Worm (Caenorhabditis elegans) whole organism, L4 larva: Measurements from ENCODE around the gene skr-21.

Experiments used
- F49E8.2 ChIP-seq: sonication (generic microtip); optimal IDR thresholded peaks from 2 replicates; lab custom pipeline; 2016; ENCODE audit warnings: missing compliant biosample characterization, mild to moderate bottlenecking, missing genetic modification characterization, borderline replicate concordance
- Y48G9A.11 ChIP-seq: fragments of 200-800 bp; sonication (Bioruptor generic); IDR thresholded peaks from 2 replicates; pipeline ENCODE4 v1.3.6; 2022; ENCODE audit warnings: missing genetic modification reagents, missing genetic modification characterization, missing compliant biosample characterization
- aly-2 ChIP-seq: sonication (generic microtip); optimal IDR thresholded peaks from 2 replicates; lab custom pipeline; 2018; ENCODE audit warnings: missing biosample characterization, missing genetic modification characterization
- daf-8 ChIP-seq: fragments of 200-800 bp; sonication (Bioruptor generic); IDR thresholded peaks from 2 replicates; pipeline ENCODE4 v1.3.6; 2022; ENCODE audit warnings: missing genetic modification characterization, missing compliant biosample characterization
- dmd-6 ChIP-seq: fragments of 200-800 bp; sonication (Bioruptor generic); IDR thresholded peaks from 2 replicates; pipeline ENCODE4 v1.3.6; 2022; ENCODE audit warnings: missing genetic modification reagents, missing genetic modification characterization, missing compliant biosample characterization
- duxl-1 ChIP-seq: sonication (generic microtip); optimal IDR thresholded peaks from 2 replicates; lab custom pipeline; 2016; ENCODE audit warnings: mild to moderate bottlenecking, missing genetic modification characterization, moderate library complexity, missing compliant biosample characterization; ENCODE audit not compliant: poor library complexity
- hlh-30 ChIP-seq: sonication (generic microtip); optimal IDR thresholded peaks from 2 replicates; lab custom pipeline; 2017; ENCODE audit warnings: antibody characterized with exemption, mild to moderate bottlenecking, missing genetic modification characterization, missing compliant biosample characterization; ENCODE audit not compliant: insufficient read depth
- lin-15B ChIP-seq: fragments of 150-350 bp; sonication (generic microtip); optimal IDR thresholded peaks from 3 replicates; lab custom pipeline; 2014; ENCODE audit warnings: missing biosample characterization, missing genetic modification characterization
- nhr-28 ChIP-seq: fragments of 150-350 bp; optimal IDR thresholded peaks from 2 replicates; lab custom pipeline; 2014; ENCODE audit warnings: missing biosample characterization, missing genetic modification characterization
- nhr-42 ChIP-seq: fragments of 200-800 bp; sonication (Bioruptor generic); IDR thresholded peaks from 2 replicates; pipeline ENCODE4 v1.3.6; 2022; ENCODE audit warnings: missing genetic modification characterization, missing compliant biosample characterization
- nhr-77 ChIP-seq: fragments of 150-350 bp; optimal IDR thresholded peaks from 2 replicates; lab custom pipeline; 2014; ENCODE audit warnings: missing biosample characterization, missing genetic modification characterization
- snpc-4 ChIP-seq: fragments of 150-350 bp; optimal IDR thresholded peaks from 2 replicates; lab custom pipeline; 2014; ENCODE audit warnings: missing biosample characterization, missing genetic modification characterization

DNA sequence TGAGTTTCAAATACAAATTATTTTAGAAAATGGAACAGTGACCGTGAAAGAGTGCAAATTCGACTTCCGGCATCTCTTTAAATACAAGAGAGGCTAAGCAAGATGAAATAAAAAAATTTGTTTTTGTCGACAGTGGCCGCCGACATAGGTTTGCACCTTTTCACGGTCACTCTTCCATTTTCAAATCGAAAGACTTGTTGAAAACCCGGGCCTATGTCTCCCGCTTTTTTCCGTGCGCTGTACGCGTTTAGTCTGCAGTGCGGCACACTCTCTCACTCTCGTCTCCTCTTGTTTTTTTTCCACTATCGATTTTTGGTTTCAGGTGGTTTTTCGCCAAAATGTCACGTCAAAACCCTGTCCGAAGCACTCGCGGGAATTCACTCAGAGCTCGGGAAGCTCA, 18.6 kb upstream of the skr-21 start, which contains the start of gene hpl-1:
- no peak for TF ChIP-seq dmd-6
- TF ChIP-seq Y48G9A.11 (GFP tag; lab: Robert Waterston, UW), result no peak
- TF ChIP-seq aly-2 (tag; lab: Kevin White, UChicago), result no peak
- TF ChIP-seq lin-15B (tag; lab: Kevin White, UChicago), result no peak
- no peak for TF ChIP-seq hlh-30 (tag; lab: Kevin White, UChicago)
- no peak for TF ChIP-seq duxl-1
- TF ChIP-seq nhr-77 (tag; lab: Kevin White, UChicago), result no peak
- no peak for TF ChIP-seq F49E8.2 (tag; lab: Kevin White, UChicago)
- no peak for TF ChIP-seq daf-8
- TF ChIP-seq snpc-4, result no peak
- no peak for TF ChIP-seq nhr-42 (GFP tag; lab: Robert Waterston, UW)
- no peak for TF ChIP-seq nhr-28
